Fruit fly (Drosophila melanogaster): ENCODE measurements around the gene CG42716.
A peak's percentile ranks its signal among the peaks of the same experiment; 100 is the strongest.

Gene CG42716

dm6 chr3L:16017528-16018250 lies 15.9 kb upstream of the CG42716 start:
- TF ChIP-seq rn (GFP tag; IDR thresholded peaks at IDR 0.05) (no peak), CG10348 (GFP tag; IDR thresholded peaks at IDR 0.05) (no peak), CG15710 (tag; optimal IDR thresholded peaks at IDR 0.05) (no peak)

- no peak for TF ChIP-seq gl (tag; optimal IDR thresholded peaks at IDR 0.05)
- TF ChIP-seq D1 (tag; optimal IDR thresholded peaks at IDR 0.05) = no peak
- peak; percentile 42 for TF ChIP-seq CG8159 (tag; optimal IDR thresholded peaks at IDR 0.05)
- no peak for TF ChIP-seq CG13204 (GFP tag; optimal IDR thresholded peaks at IDR 0.05)
- TF ChIP-seq CG8301 (tag; optimal IDR thresholded peaks at IDR 0.05) = peak; percentile 30
- TF ChIP-seq CG9948 (tag; optimal IDR thresholded peaks at IDR 0.05) = peak; percentile 8
- TF ChIP-seq CG14655 (GFP tag; optimal IDR thresholded peaks at IDR 0.05) = peak; percentile 31
Observed at dm6 chr3L:16018251-16018583, 15.4 kb upstream of the CG42716 start.

- TF ChIP-seq CG4496 (GFP tag; IDR thresholded peaks at IDR 0.05) (0 out of 3 replicates have a peak, but pooled peaks have one; percentile 21), D1 (tag; optimal IDR thresholded peaks at IDR 0.05) (no peak), CG13204 (GFP tag; optimal IDR thresholded peaks at IDR 0.05) (peak; percentile 37)
Observed at dm6 chr3L:16018721-16019120, 14.9 kb upstream of the CG42716 start.

dm6 chr3L:16019144-16020006 lies 14.2 kb upstream of the CG42716 start:
- TF ChIP-seq CG8159 (tag; optimal IDR thresholded peaks at IDR 0.05) (peak; percentile 33), CG4496 (GFP tag; IDR thresholded peaks at IDR 0.05) (no peak), CG32121 (GFP tag; IDR thresholded peaks at IDR 0.05) (no peak), CG8301 (tag; optimal IDR thresholded peaks at IDR 0.05) (peak; percentile 59), Pif1B (GFP tag; optimal IDR thresholded peaks at IDR 0.05) (no peak), rn (GFP tag; IDR thresholded peaks at IDR 0.05) (no peak), CG9948 (tag; optimal IDR thresholded peaks at IDR 0.05) (peak; percentile 45), Pif1A (GFP tag; optimal IDR thresholded peaks at IDR 0.05) (no peak), CG13204 (GFP tag; optimal IDR thresholded peaks at IDR 0.05) (no peak), gl (tag; optimal IDR thresholded peaks at IDR 0.05) (no peak), CG15710 (tag; optimal IDR thresholded peaks at IDR 0.05) (no peak), CG14655 (GFP tag; optimal IDR thresholded peaks at IDR 0.05) (peak; percentile 75), CG12605 (GFP tag; IDR thresholded peaks at IDR 0.05) (no peak), Snoo (tag; optimal IDR thresholded peaks at IDR 0.05) (peak; percentile 15), CG10348 (GFP tag; IDR thresholded peaks at IDR 0.05) (no peak), CG34367 (tag; optimal IDR thresholded peaks at IDR 0.05) (no peak), fd96Ca (GFP tag; IDR thresholded peaks at IDR 0.05) (no peak), D1 (tag; optimal IDR thresholded peaks at IDR 0.05) (no peak), CG17806 (tag; optimal IDR thresholded peaks at IDR 0.05) (peak; percentile 6), Ets98B (GFP tag; IDR thresholded peaks at IDR 0.05) (no peak)

- TF ChIP-seq rn (GFP tag; IDR thresholded peaks at IDR 0.05) (no peak), CG13204 (GFP tag; optimal IDR thresholded peaks at IDR 0.05) (no peak), CG9948 (tag; optimal IDR thresholded peaks at IDR 0.05) (peak; percentile 43), EcR (GFP tag; optimal IDR thresholded peaks at IDR 0.05) (no peak), CG10348 (GFP tag; IDR thresholded peaks at IDR 0.05) (no peak), Ets98B (GFP tag; IDR thresholded peaks at IDR 0.05) (peak; percentile 40; the same call in 1 of the 2 replicates), CG4496 (GFP tag; IDR thresholded peaks at IDR 0.05) (peak; percentile 51; the same call in 1 of the 3 replicates), CG34367 (tag; optimal IDR thresholded peaks at IDR 0.05) (peak; percentile 31), CG14655 (GFP tag; optimal IDR thresholded peaks at IDR 0.05) (peak; percentile 66), Pif1B (GFP tag; optimal IDR thresholded peaks at IDR 0.05) (peak; percentile 40), CG17806 (tag; optimal IDR thresholded peaks at IDR 0.05) (peak; percentile 55), CG12605 (GFP tag; IDR thresholded peaks at IDR 0.05) (no peak), CG8159 (tag; optimal IDR thresholded peaks at IDR 0.05) (peak; percentile 58), fd96Ca (GFP tag; IDR thresholded peaks at IDR 0.05) (peak; percentile 60; the same call in 2 of the 3 replicates), CG8301 (tag; optimal IDR thresholded peaks at IDR 0.05) (peak; percentile 68), Snoo (tag; optimal IDR thresholded peaks at IDR 0.05) (no peak), gl (tag; optimal IDR thresholded peaks at IDR 0.05) (no peak), Pif1A (GFP tag; optimal IDR thresholded peaks at IDR 0.05) (peak; percentile 61), CG32121 (GFP tag; IDR thresholded peaks at IDR 0.05) (no peak), CG15710 (tag; optimal IDR thresholded peaks at IDR 0.05) (peak; percentile 44), D1 (tag; optimal IDR thresholded peaks at IDR 0.05) (no peak)
Observed at dm6 chr3L:16021064-16021683, 12.4 kb upstream of the CG42716 start.
